Worm (Caenorhabditis elegans): ENCODE data around the gene dhs-11.

dhs-11 gene

DNA sequence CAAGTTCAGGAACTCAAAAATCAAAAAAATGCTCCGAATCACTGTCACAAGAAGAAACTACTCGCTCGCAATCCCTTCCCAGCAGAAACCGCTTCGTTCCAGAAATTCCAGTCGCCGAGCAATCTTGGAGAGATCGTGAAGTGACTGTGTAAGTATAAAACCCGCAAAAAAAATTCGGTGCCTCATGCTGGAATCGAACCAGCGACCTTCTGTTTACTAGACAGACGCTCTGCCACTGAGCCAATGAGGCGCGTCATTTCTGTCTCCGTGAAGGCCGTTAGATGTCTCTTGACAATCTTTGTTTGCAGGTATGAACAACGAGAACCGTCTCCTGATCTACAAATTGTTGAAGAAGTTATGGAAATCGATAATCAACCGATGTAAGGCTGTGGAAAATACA, 18.1 kb downstream of the dhs-11 start (continued):
- TF ChIP-seq attf-3 (GFP tag; conservative IDR thresholded peaks at IDR 0.05) (no peak), aptf-3 (GFP tag; IDR thresholded peaks at IDR 0.05) (0 out of 2 replicates have a peak, but pooled peaks have one; percentile 68), madf-10 (tag; optimal IDR thresholded peaks at IDR 0.05) (peak; percentile 39), D2030.7 (GFP tag; IDR thresholded peaks at IDR 0.05) (peak; percentile 50), hlh-26 (GFP tag; conservative IDR thresholded peaks at IDR 0.05) (no peak), hmg-20 (GFP tag; IDR thresholded peaks at IDR 0.05) (peak; percentile 31; the same call in 1 of the 2 replicates), nfya-2 (GFP tag; IDR thresholded peaks at IDR 0.05) (0 out of 2 replicates have a peak, but pooled peaks have one; percentile 8), lin-40 (tag; optimal IDR thresholded peaks at IDR 0.05) (peak; percentile 45), efl-1 (GFP tag; optimal IDR thresholded peaks at IDR 0.05) (peak; percentile 5), ceh-58 (GFP tag; IDR thresholded peaks at IDR 0.05) (peak; percentile 80; the same call in 1 of the 2 replicates), Y95B8A.8 (GFP tag; IDR thresholded peaks at IDR 0.05) (no peak), madf-3 (GFP tag; IDR thresholded peaks at IDR 0.05) (peak; percentile 83), atf-7 (tag; optimal IDR thresholded peaks at IDR 0.05) (peak; percentile 19), repo-1 (tag; optimal IDR thresholded peaks at IDR 0.05) (peak; percentile 18), him-1 (tag; optimal IDR thresholded peaks at IDR 0.05) (peak; percentile 42), hmg-1.2 (GFP tag; IDR thresholded peaks at IDR 0.05) (peak; percentile 67), nfyb-1 (GFP tag; IDR thresholded peaks at IDR 0.05) (peak; percentile 80), cebp-1 (GFP tag; IDR thresholded peaks at IDR 0.05) (0 out of 2 replicates have a peak, but pooled peaks have one; percentile 17), cebp-1 (tag; optimal IDR thresholded peaks at IDR 0.05) (peak; percentile 61), egl-44 (GFP tag; IDR thresholded peaks at IDR 0.05) (peak; percentile 89), die-1 (tag; optimal IDR thresholded peaks at IDR 0.05) (peak; percentile 75), lsy-27 (tag; optimal IDR thresholded peaks at IDR 0.05; ENCODE audit: borderline replicate concordance, insufficient read depth) (no peak), nhr-80 (tag; optimal IDR thresholded peaks at IDR 0.05) (peak; percentile 15), Y53F4B.3 (GFP tag; IDR thresholded peaks at IDR 0.05) (no peak), lin-26 (GFP tag; IDR thresholded peaks at IDR 0.05) (peak; percentile 97), T07F8.4 (tag; optimal IDR thresholded peaks at IDR 0.05) (peak; percentile 70), F55B11.4 (tag; optimal IDR thresholded peaks at IDR 0.05; ENCODE audit: borderline replicate concordance, insufficient read depth) (no peak), Y53G8AR.9 (GFP tag; conservative IDR thresholded peaks at IDR 0.05) (0 out of 2 replicates have a peak, but pooled peaks have one; percentile 50), tbx-9 (tag; optimal IDR thresholded peaks at IDR 0.05; ENCODE audit: borderline replicate concordance) (no peak), ceh-40 (GFP tag; IDR thresholded peaks at IDR 0.05) (0 out of 2 replicates have a peak, but pooled peaks have one; percentile 62), ztf-28 (GFP tag; IDR thresholded peaks at IDR 0.05) (0 out of 2 replicates have a peak, but pooled peaks have one; percentile 39), tbp1 (GFP tag; optimal IDR thresholded peaks at IDR 0.05) (peak; percentile 99), bed-1 (GFP tag; IDR thresholded peaks at IDR 0.05) (0 out of 2 replicates have a peak, but pooled peaks have one; percentile 69), snpc-3.4 (tag; optimal IDR thresholded peaks at IDR 0.05) (peak; percentile 44), snpc-1.1 (tag; optimal IDR thresholded peaks at IDR 0.05; ENCODE audit: insufficient read depth) (peak; percentile 50), ceh-91 (GFP tag; IDR thresholded peaks at IDR 0.05) (peak; percentile 32; the same call in 1 of the 2 replicates), ceh-27 (GFP tag; optimal IDR thresholded peaks at IDR 0.05) (peak; percentile 60), B0261.1 (tag; optimal IDR thresholded peaks at IDR 0.05) (peak; percentile 86), F37B4.10 (GFP tag; IDR thresholded peaks at IDR 0.05) (0 out of 2 replicates have a peak, but pooled peaks have one; percentile 80), mxl-1 (tag; optimal IDR thresholded peaks at IDR 0.05) (peak; percentile 52), unc-130 (GFP tag; optimal IDR thresholded peaks at IDR 0.05) (peak; percentile 26), egrh-3 (GFP tag; IDR thresholded peaks at IDR 0.05) (no peak), T26A5.8 (tag; optimal IDR thresholded peaks at IDR 0.05) (no peak), gei-17 (GFP tag; optimal IDR thresholded peaks at IDR 0.05) (no peak), ZK185.1 (tag; optimal IDR thresholded peaks at IDR 0.05; ENCODE audit: poor library complexity, severe bottlenecking) (peak; percentile 85), C17E4.6 (GFP tag; IDR thresholded peaks at IDR 0.05) (no peak), F10E7.11 (tag; optimal IDR thresholded peaks at IDR 0.05) (peak; percentile 51), nhr-179 (tag; optimal IDR thresholded peaks at IDR 0.05) (no peak)
